Fruit fly (Drosophila melanogaster) whole organism, adult: ENCODE results near the gene Ocho.

Experiments used
- CG11617 ChIP-seq: fragments of 200-800 bp; sonication (Bioruptor generic); optimal IDR thresholded peaks from 2 replicates; lab custom pipeline; 2017; ENCODE audit warnings: mild to moderate bottlenecking, missing biosample characterization, missing genetic modification reagents, missing genetic modification characterization
- CG12768 ChIP-seq: fragments of 200-800 bp; sonication (Bioruptor generic); optimal IDR thresholded peaks from 2 replicates; lab custom pipeline; 2017; ENCODE audit warnings: missing biosample characterization, missing genetic modification characterization, mild to moderate bottlenecking, moderate library complexity, missing genetic modification reagents
- CG14711 ChIP-seq: fragments of 200-800 bp; sonication (Bioruptor generic); optimal IDR thresholded peaks from 2 replicates; lab custom pipeline; 2018; ENCODE audit warnings: missing biosample characterization, mild to moderate bottlenecking, missing genetic modification characterization, moderate library complexity
- CG1620 ChIP-seq: fragments of 200-800 bp; sonication (Bioruptor generic); optimal IDR thresholded peaks from 2 replicates; lab custom pipeline; 2016; ENCODE audit warnings: missing biosample characterization, missing genetic modification characterization
- CG33017 ChIP-seq: fragments of 200-800 bp; sonication (Bioruptor generic); optimal IDR thresholded peaks from 2 replicates; lab custom pipeline; 2018; ENCODE audit warnings: missing biosample characterization, mild to moderate bottlenecking, missing genetic modification characterization, moderate library complexity
- CG5204 ChIP-seq: fragments of 200-800 bp; sonication (Bioruptor generic); optimal IDR thresholded peaks from 2 replicates; lab custom pipeline; 2016; ENCODE audit warnings: missing biosample characterization, missing genetic modification characterization
- CG7045 ChIP-seq: fragments of 200-800 bp; sonication (Bioruptor generic); optimal IDR thresholded peaks from 2 replicates; lab custom pipeline; 2017; ENCODE audit warnings: missing biosample characterization, mild to moderate bottlenecking, missing genetic modification characterization
- CG7101 ChIP-seq: fragments of 200-800 bp; sonication (Bioruptor generic); optimal IDR thresholded peaks from 2 replicates; lab custom pipeline; 2018; ENCODE audit warnings: missing biosample characterization, mild to moderate bottlenecking, missing genetic modification characterization, moderate library complexity
- Clk ChIP-seq: fragments of 200-800 bp; sonication (Bioruptor generic); optimal IDR thresholded peaks from 2 replicates; lab custom pipeline; 2017; ENCODE audit warnings: missing biosample characterization, missing genetic modification characterization
- Crg-1 ChIP-seq: fragments of 200-800 bp; sonication (Bioruptor generic); optimal IDR thresholded peaks from 2 replicates; lab custom pipeline; 2016; ENCODE audit warnings: missing biosample characterization, missing genetic modification characterization
- Hr96 ChIP-seq: fragments of 200-800 bp; sonication (Bioruptor generic); optimal IDR thresholded peaks from 2 replicates; lab custom pipeline; 2016; ENCODE audit warnings: missing biosample characterization, missing genetic modification characterization
- Mnt ChIP-seq: fragments of 200-800 bp; sonication (Bioruptor generic); optimal IDR thresholded peaks from 2 replicates; lab custom pipeline; 2016; ENCODE audit warnings: missing biosample characterization, mild to moderate bottlenecking, missing genetic modification characterization
- bab1 ChIP-seq: fragments of 200-800 bp; sonication (Bioruptor generic); optimal IDR thresholded peaks from 3 replicates; lab custom pipeline; 2019; ENCODE audit warnings: missing biosample characterization, mild to moderate bottlenecking, missing genetic modification characterization, moderate library complexity
- cic ChIP-seq: fragments of 200-800 bp; sonication (Bioruptor generic); optimal IDR thresholded peaks from 2 replicates; lab custom pipeline; 2017; ENCODE audit warnings: missing biosample characterization, mild to moderate bottlenecking, missing genetic modification characterization, moderate library complexity
- cnc ChIP-seq, 2 experiments: fragments of >200 bp; optimal IDR thresholded peaks; 2 replicates each; lab custom pipeline; 2017
- kay ChIP-seq: fragments of 200-800 bp; sonication (Bioruptor generic); peaks from one replicate; lab custom pipeline; 2016; ENCODE audit warnings: missing biosample characterization, missing genetic modification characterization, borderline replicate concordance
- ovo ChIP-seq: fragments of 200-800 bp; sonication (Bioruptor generic); optimal IDR thresholded peaks from 2 replicates; lab custom pipeline; 2016; ENCODE audit warnings: missing biosample characterization, missing genetic modification characterization
- pad ChIP-seq: fragments of 200-800 bp; sonication (Bioruptor generic); optimal IDR thresholded peaks from 3 replicates; lab custom pipeline; 2017; ENCODE audit warnings: missing biosample characterization, missing genetic modification characterization, mild to moderate bottlenecking, moderate library complexity, missing genetic modification reagents
- tj ChIP-seq: fragments of 200-800 bp; sonication (Bioruptor generic); optimal IDR thresholded peaks from 3 replicates; lab custom pipeline; 2017; ENCODE audit warnings: missing biosample characterization, mild to moderate bottlenecking, missing genetic modification characterization, moderate library complexity
- toe ChIP-seq: fragments of 200-800 bp; sonication (Bioruptor generic); optimal IDR thresholded peaks from 2 replicates; lab custom pipeline; 2016; ENCODE audit warnings: missing biosample characterization, missing genetic modification characterization

Gene Ocho

DNA sequence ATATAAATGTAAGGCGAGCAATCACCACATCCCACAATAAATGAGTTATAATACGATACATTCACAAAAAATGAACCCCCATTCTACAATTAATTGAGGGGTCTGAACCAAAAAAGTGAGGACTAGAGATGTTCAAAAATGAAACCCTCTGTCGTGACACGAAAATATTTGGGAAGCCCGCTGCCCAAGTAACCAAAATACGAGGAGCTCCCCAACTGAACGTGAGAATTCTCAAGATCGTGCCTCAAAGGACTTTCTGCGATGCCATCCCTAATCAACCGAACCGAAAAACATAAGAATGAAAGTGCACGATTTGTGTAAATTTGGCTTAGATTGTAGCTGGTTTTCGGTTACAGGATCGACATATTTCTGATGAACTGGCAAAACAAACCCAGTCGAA lies at the start of gene Ocho:
Gene Ocho (plus strand): TSS at position 336 of the 400 bp plus-strand sequence.
- TF ChIP-seq CG1620 (GFP tag; lab: Kevin White, UChicago) (no peak), ovo (GFP tag; lab: Kevin White, UChicago) (no peak), cnc (optimal IDR thresholded peaks at IDR 0.05; lab: Kevin White, UChicago) (no peak), CG11617 (GFP tag; lab: Kevin White, UChicago) (no peak), Crg-1 (no peak), tj (GFP tag; lab: Kevin White, UChicago) (no peak), CG7101 (tag; lab: Kevin White, UChicago) (no peak), kay (GFP tag; lab: Kevin White, UChicago) (no peak), CG7045 (no peak), CG12768 (GFP tag; lab: Kevin White, UChicago) (no peak), CG5204 (GFP tag; lab: Kevin White, UChicago) (no peak), toe (GFP tag; lab: Kevin White, UChicago) (no peak), CG33017 (no peak), CG14711 (tag; lab: Kevin White, UChicago) (no peak), pad (GFP tag; lab: Kevin White, UChicago) (no peak), cic (GFP tag; lab: Kevin White, UChicago) (no peak)

DNA sequence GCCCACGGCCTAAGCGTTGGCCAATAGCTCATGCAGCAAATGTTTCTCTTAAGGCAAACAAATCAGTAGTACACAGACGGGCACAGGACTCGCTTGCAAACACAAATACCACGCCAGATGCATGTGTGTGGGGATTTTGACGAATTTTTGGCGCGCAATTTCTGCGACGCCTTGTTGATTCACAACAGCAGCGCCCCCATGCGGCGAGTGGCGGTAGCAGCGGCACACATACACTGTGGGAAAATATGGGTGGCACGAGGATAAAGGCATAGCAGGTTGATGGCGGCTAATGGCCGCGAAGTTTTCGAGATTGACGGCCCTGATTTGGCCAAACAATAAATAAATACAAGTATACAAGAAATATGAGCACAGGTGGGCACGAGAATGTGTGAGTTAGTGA lies 49.0 kb upstream of the Ocho start:
- TF ChIP-seq CG12768 (GFP tag; lab: Kevin White, UChicago) (no peak), CG14711 (tag; lab: Kevin White, UChicago) (no peak), pad (GFP tag; lab: Kevin White, UChicago) (no peak), Mnt (GFP tag; lab: Kevin White, UChicago) (no peak), Hr96 (GFP tag; lab: Kevin White, UChicago) (no peak), cic (GFP tag; lab: Kevin White, UChicago) (no peak), CG11617 (GFP tag; lab: Kevin White, UChicago) (no peak), ovo (GFP tag; lab: Kevin White, UChicago) (no peak), CG7045 (no peak), Clk (GFP tag; lab: Kevin White, UChicago) (no peak), kay (GFP tag; lab: Kevin White, UChicago) (no peak), CG1620 (GFP tag; lab: Kevin White, UChicago) (no peak), toe (GFP tag; lab: Kevin White, UChicago) (no peak), CG7101 (tag; lab: Kevin White, UChicago) (no peak), CG5204 (GFP tag; lab: Kevin White, UChicago) (no peak)

DNA sequence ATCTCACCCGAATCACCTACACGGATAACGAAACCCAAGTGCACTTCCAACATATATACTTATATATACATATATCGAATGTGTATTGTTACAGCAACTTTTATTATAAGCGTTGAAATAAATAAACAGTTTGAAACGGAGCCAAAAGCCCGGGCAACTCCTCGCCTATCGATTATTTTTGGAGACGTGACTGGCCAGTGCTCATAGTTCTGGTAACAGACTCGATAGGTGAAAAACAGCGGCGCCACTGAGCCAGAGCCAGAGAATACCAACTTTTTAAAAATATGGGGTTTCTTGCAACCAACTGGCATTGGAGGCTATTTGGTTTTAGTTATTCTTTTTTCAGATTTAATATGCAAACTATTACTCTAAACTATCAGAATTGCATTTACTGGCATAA lies 31.9 kb upstream of the Ocho start:
- TF ChIP-seq CG33017: no peak
- no peak for TF ChIP-seq ovo (GFP tag; lab: Kevin White, UChicago)
- no peak for TF ChIP-seq cnc (optimal IDR thresholded peaks at IDR 0.05; lab: Kevin White, UChicago)
- TF ChIP-seq CG14711 (tag; lab: Kevin White, UChicago): no peak
- no peak for TF ChIP-seq kay (GFP tag; lab: Kevin White, UChicago)
- no peak for TF ChIP-seq Clk (GFP tag; lab: Kevin White, UChicago)
- TF ChIP-seq bab1: no peak
- no peak for TF ChIP-seq CG7101 (tag; lab: Kevin White, UChicago)
- no peak for TF ChIP-seq cic (GFP tag; lab: Kevin White, UChicago)
- no peak for TF ChIP-seq CG12768 (GFP tag; lab: Kevin White, UChicago)
- no peak for TF ChIP-seq toe (GFP tag; lab: Kevin White, UChicago)
- TF ChIP-seq CG11617 (GFP tag; lab: Kevin White, UChicago): no peak
- no peak for TF ChIP-seq CG1620 (GFP tag; lab: Kevin White, UChicago)
- no peak for TF ChIP-seq CG5204 (GFP tag; lab: Kevin White, UChicago)
- TF ChIP-seq Mnt (GFP tag; lab: Kevin White, UChicago): no peak

DNA sequence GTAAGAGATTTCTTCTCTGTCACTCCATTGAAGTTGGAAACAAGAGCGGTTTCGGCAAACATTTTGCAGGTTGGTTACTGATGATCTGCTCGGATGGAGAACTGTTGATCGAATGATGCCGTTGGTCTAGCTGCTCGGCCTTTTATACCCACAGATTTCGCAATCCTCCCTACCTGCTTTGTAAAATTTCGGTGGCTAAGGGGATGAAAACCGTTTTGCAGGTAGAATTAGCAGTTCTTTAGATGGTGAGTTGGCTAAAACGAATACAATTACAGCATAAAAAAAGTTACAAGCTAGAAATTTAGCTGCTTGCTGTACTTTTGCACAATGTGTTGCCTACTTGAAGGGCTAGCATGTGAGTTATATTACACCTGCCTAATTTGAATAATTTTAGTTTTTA lies 30.4 kb upstream of the Ocho start, which contains the start of gene CG13465:
Gene CG13465 (minus strand): TSS at position 101 of the 400 bp plus-strand sequence.
- TF ChIP-seq toe (GFP tag; lab: Kevin White, UChicago): no peak
- TF ChIP-seq cic (GFP tag; lab: Kevin White, UChicago): no peak
- no peak for TF ChIP-seq CG7045
- no peak for TF ChIP-seq cnc (optimal IDR thresholded peaks at IDR 0.05; lab: Kevin White, UChicago)

DNA sequence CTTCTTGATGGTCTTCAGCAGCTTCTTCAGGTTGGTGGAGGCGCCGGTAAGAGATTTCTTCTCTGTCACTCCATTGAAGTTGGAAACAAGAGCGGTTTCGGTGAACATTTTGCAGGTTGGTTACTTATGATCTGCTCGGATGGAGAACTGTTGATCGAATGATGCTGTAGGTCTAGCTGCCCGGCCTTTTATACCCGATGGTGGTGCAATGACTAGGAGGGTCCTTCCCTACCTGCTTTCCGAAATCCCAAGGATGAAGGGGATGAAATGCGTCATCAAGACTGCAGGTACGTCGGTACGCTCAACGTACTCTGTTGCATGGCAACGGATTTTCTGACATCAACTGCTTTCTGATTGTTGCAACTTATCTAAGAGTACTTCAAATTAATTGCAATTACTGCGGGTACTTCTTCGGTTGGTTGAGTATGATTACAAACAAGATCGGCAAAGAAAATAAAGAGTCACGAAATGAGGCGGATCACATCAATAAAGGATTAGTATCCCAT lies 28.6 kb upstream of the Ocho start, which contains the start of gene BobA:
Gene BobA (minus strand): TSS at position 165 of the 506 bp plus-strand sequence.
- no peak for TF ChIP-seq CG7101 (tag; lab: Kevin White, UChicago)
- no peak for TF ChIP-seq cnc (optimal IDR thresholded peaks at IDR 0.05; lab: Kevin White, UChicago)
- TF ChIP-seq CG5204 (GFP tag; lab: Kevin White, UChicago): no peak
- no peak for TF ChIP-seq toe (GFP tag; lab: Kevin White, UChicago)
- TF ChIP-seq CG1620 (GFP tag; lab: Kevin White, UChicago): no peak
- TF ChIP-seq CG11617 (GFP tag; lab: Kevin White, UChicago): no peak
- TF ChIP-seq ovo (GFP tag; lab: Kevin White, UChicago): no peak
- no peak for TF ChIP-seq Crg-1
- no peak for TF ChIP-seq pad (GFP tag; lab: Kevin White, UChicago)
- no peak for TF ChIP-seq Clk (GFP tag; lab: Kevin White, UChicago)
- no peak for TF ChIP-seq CG12768 (GFP tag; lab: Kevin White, UChicago)
- TF ChIP-seq kay (GFP tag; lab: Kevin White, UChicago): no peak
- no peak for TF ChIP-seq CG7045
- TF ChIP-seq tj (GFP tag; lab: Kevin White, UChicago): no peak

DNA sequence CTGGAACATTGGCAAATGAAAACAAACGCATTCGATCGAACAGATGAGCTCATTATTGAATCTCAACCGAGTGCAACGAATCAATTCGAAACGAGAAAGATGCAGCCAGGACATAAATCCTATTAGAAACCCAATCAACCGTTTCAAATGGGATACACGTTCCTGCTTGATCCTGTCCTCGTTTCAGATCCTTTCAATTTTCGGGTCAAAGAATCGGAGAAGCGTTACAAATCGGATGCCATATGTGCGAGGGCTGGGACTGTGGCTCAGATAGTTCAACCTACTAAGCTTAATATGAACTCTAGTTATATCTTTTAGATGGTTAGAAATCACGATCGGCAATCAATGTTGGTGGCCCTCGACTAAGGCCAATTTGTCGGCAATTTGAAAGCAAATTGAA lies 24.7 kb upstream of the Ocho start:
- TF ChIP-seq ovo (GFP tag; lab: Kevin White, UChicago) (no peak), CG7045 (no peak), tj (GFP tag; lab: Kevin White, UChicago) (no peak), toe (GFP tag; lab: Kevin White, UChicago) (no peak), cnc (optimal IDR thresholded peaks at IDR 0.05; lab: Kevin White, UChicago) (no peak), Mnt (GFP tag; lab: Kevin White, UChicago) (no peak), Hr96 (GFP tag; lab: Kevin White, UChicago) (no peak), CG12768 (GFP tag; lab: Kevin White, UChicago) (no peak), CG14711 (tag; lab: Kevin White, UChicago) (no peak), CG5204 (GFP tag; lab: Kevin White, UChicago) (no peak), pad (GFP tag; lab: Kevin White, UChicago) (no peak), Clk (GFP tag; lab: Kevin White, UChicago) (no peak), CG7101 (tag; lab: Kevin White, UChicago) (no peak), Crg-1 (no peak), kay (GFP tag; lab: Kevin White, UChicago) (no peak), CG11617 (GFP tag; lab: Kevin White, UChicago) (no peak), CG1620 (GFP tag; lab: Kevin White, UChicago) (no peak)
